Worm (Caenorhabditis elegans) whole organism, young adult: Measurements from ENCODE around the gene H04M03.12.

Experiments used
- F10E7.11 ChIP-seq: sonication (generic microtip); optimal IDR thresholded peaks from 2 replicates; lab custom pipeline; 2017; ENCODE audit warnings: mild to moderate bottlenecking, missing genetic modification characterization, moderate library complexity, missing compliant biosample characterization
- F23B12.7 ChIP-seq: sonication (generic microtip); optimal IDR thresholded peaks from 2 replicates; lab custom pipeline; 2017; ENCODE audit warnings: missing genetic modification characterization, mild to moderate bottlenecking, missing compliant biosample characterization, antibody characterized with exemption, moderate library complexity; ENCODE audit not compliant: insufficient read depth
- F37B4.10 ChIP-seq: fragments of 200-800 bp; sonication (Bioruptor generic); IDR thresholded peaks from 2 replicates; pipeline ENCODE4 v1.3.6; 2022; ENCODE audit warnings: missing genetic modification characterization, missing compliant biosample characterization
- F39B2.1 ChIP-seq: fragments of 200-800 bp; sonication (Bioruptor generic); IDR thresholded peaks from 2 replicates; pipeline ENCODE4 v1.3.6; 2022; ENCODE audit warnings: missing genetic modification reagents, missing genetic modification characterization, missing compliant biosample characterization
- F52B5.7 ChIP-seq: sonication (generic microtip); optimal IDR thresholded peaks from 2 replicates; lab custom pipeline; 2016; ENCODE audit warnings: mild to moderate bottlenecking, missing genetic modification characterization, missing compliant biosample characterization
- F57A8.1 ChIP-seq: fragments of 200-800 bp; sonication (Bioruptor generic); optimal IDR thresholded peaks from 2 replicates; lab custom pipeline; 2018; ENCODE audit warnings: mild to moderate bottlenecking, missing genetic modification characterization, moderate library complexity, missing compliant biosample characterization
- K11D2.4 ChIP-seq: fragments of 200-800 bp; sonication (Bioruptor generic); IDR thresholded peaks from 2 replicates; pipeline ENCODE4 v1.3.6; 2022; ENCODE audit warnings: missing genetic modification reagents, missing genetic modification characterization, missing compliant biosample characterization
- K12H6.12 ChIP-seq: fragments of 200-800 bp; sonication (Bioruptor generic); optimal IDR thresholded peaks from 2 replicates; lab custom pipeline; 2018; ENCODE audit warnings: mild to moderate bottlenecking, missing genetic modification characterization, missing compliant biosample characterization
- T07F8.4 ChIP-seq: sonication (generic microtip); optimal IDR thresholded peaks from 2 replicates; lab custom pipeline; 2016; ENCODE audit warnings: mild to moderate bottlenecking, missing genetic modification characterization, moderate library complexity, missing compliant biosample characterization
- atf-7 ChIP-seq: sonication (generic microtip); optimal IDR thresholded peaks from 2 replicates; lab custom pipeline; 2017; ENCODE audit warnings: mild to moderate bottlenecking, missing genetic modification characterization, missing compliant biosample characterization
- athp-1 ChIP-seq: sonication (generic microtip); optimal IDR thresholded peaks from 2 replicates; lab custom pipeline; 2017; ENCODE audit warnings: mild to moderate bottlenecking, missing genetic modification characterization, missing compliant biosample characterization
- attf-5 ChIP-seq: fragments of 200-800 bp; sonication (Bioruptor generic); optimal IDR thresholded peaks from 2 replicates; lab custom pipeline; 2018; ENCODE audit warnings: mild to moderate bottlenecking, missing genetic modification characterization, missing compliant biosample characterization
- ccch-3 ChIP-seq: fragments of 200-800 bp; sonication (Bioruptor generic); optimal IDR thresholded peaks from 2 replicates; lab custom pipeline; 2018; ENCODE audit warnings: mild to moderate bottlenecking, missing genetic modification characterization, missing compliant biosample characterization
- cebp-1 ChIP-seq, 2 experiments: fragments of 200-800 bp in 1 of 2; sonication (Bioruptor generic) in 1 of 2; sonication (generic microtip) in 1 of 2; IDR thresholded peaks in 1 of 2; optimal IDR thresholded peaks in 1 of 2; 2 replicates each; pipeline versions ENCODE4 v1.3.6 to Lab custom; 2017 to 2022; ENCODE audit warnings: missing compliant biosample characterization in 2 of 2, missing genetic modification characterization in 2 of 2, mild to moderate bottlenecking in 1 of 2, missing genetic modification reagents in 1 of 2, moderate library complexity in 1 of 2
- ceh-40 ChIP-seq: fragments of 200-800 bp; sonication (Bioruptor generic); IDR thresholded peaks from 2 replicates; pipeline ENCODE4 v1.3.6; 2022; ENCODE audit warnings: missing genetic modification characterization, missing compliant biosample characterization
- egl-44 ChIP-seq: fragments of 200-800 bp; sonication (Bioruptor generic); IDR thresholded peaks from 2 replicates; pipeline ENCODE4 v1.3.6; 2022; ENCODE audit warnings: missing genetic modification reagents, missing genetic modification characterization, missing compliant biosample characterization
- egrh-3 ChIP-seq: fragments of 200-800 bp; sonication (Bioruptor generic); IDR thresholded peaks from 2 replicates; pipeline ENCODE4 v1.3.6; 2022; ENCODE audit warnings: missing genetic modification reagents, missing genetic modification characterization, missing compliant biosample characterization
- ekl-4 ChIP-seq: fragments of 200-800 bp; sonication (Bioruptor generic); IDR thresholded peaks from 2 replicates; pipeline ENCODE4 v1.3.6; 2022; ENCODE audit warnings: missing genetic modification reagents, missing genetic modification characterization, missing compliant biosample characterization
- fkh-3 ChIP-seq: sonication (generic microtip); optimal IDR thresholded peaks from 2 replicates; lab custom pipeline; 2016; ENCODE audit warnings: mild to moderate bottlenecking, missing genetic modification characterization, missing compliant biosample characterization
- hmg-1.2 ChIP-seq: fragments of 200-800 bp; sonication (Bioruptor generic); IDR thresholded peaks from 2 replicates; pipeline ENCODE4 v1.3.6; 2022; ENCODE audit warnings: missing genetic modification reagents, missing genetic modification characterization, missing compliant biosample characterization
- lin-40 ChIP-seq: sonication (generic microtip); optimal IDR thresholded peaks from 2 replicates; lab custom pipeline; 2016; ENCODE audit warnings: missing genetic modification characterization, mild to moderate bottlenecking, missing compliant biosample characterization, missing genotype, missing genetic modification reagents
- lin-54 ChIP-seq: fragments of 200-800 bp; sonication (Bioruptor generic); optimal IDR thresholded peaks from 2 replicates; lab custom pipeline; 2018; ENCODE audit warnings: mild to moderate bottlenecking, missing genetic modification characterization, missing compliant biosample characterization
- madf-10 ChIP-seq: sonication (generic microtip); optimal IDR thresholded peaks from 2 replicates; lab custom pipeline; 2016; ENCODE audit warnings: mild to moderate bottlenecking, missing genetic modification characterization, missing compliant biosample characterization
- madf-6 ChIP-seq: fragments of 200-800 bp; sonication (Bioruptor generic); IDR thresholded peaks from 2 replicates; pipeline ENCODE4 v1.3.6; 2022; ENCODE audit warnings: missing genetic modification reagents, missing genetic modification characterization, missing compliant biosample characterization
- nhr-120 ChIP-seq: fragments of 200-800 bp; sonication (Bioruptor generic); IDR thresholded peaks from 2 replicates; pipeline ENCODE4 v1.3.6; 2022; ENCODE audit warnings: missing genetic modification characterization, missing compliant biosample characterization
- pha-4 ChIP-seq: fragments of 150-350 bp; sonication (generic microtip); optimal IDR thresholded peaks from 2 replicates; lab custom pipeline; 2014; ENCODE audit warnings: missing biosample characterization, missing genetic modification reagents, missing genetic modification characterization
- sea-2 ChIP-seq: fragments of 200-800 bp; sonication (Bioruptor generic); IDR thresholded peaks from 2 replicates; pipeline ENCODE4 v1.3.6; 2022; ENCODE audit warnings: missing genetic modification characterization, missing compliant biosample characterization
- snpc-1.3 ChIP-seq: sonication (generic microtip); optimal IDR thresholded peaks from 2 replicates; lab custom pipeline; 2017; ENCODE audit warnings: missing genetic modification characterization, mild to moderate bottlenecking, missing compliant biosample characterization, antibody characterized with exemption, moderate library complexity, missing genotype, missing genetic modification reagents; ENCODE audit not compliant: insufficient read depth
- snpc-4 ChIP-seq, 5 experiments: fragments of 150-350 bp in 1 of 5; sonication (generic microtip) in 4 of 5; optimal IDR thresholded peaks; 2 replicates each; lab custom pipeline; 2014 to 2018; ENCODE audit warnings: missing genetic modification characterization in 5 of 5, missing biosample characterization in 3 of 5, antibody characterized with exemption in 2 of 5, mild to moderate bottlenecking in 2 of 5, missing compliant biosample characterization in 2 of 5, missing genotype in 2 of 5, moderate library complexity in 2 of 5, missing genetic modification reagents in 1 of 5
- sptf-2 ChIP-seq: fragments of 200-800 bp; sonication (Bioruptor generic); optimal IDR thresholded peaks from 2 replicates; lab custom pipeline; 2018; ENCODE audit warnings: mild to moderate bottlenecking, missing genetic modification characterization, missing compliant biosample characterization
- tbp1 ChIP-seq: fragments of 200-800 bp; sonication (Bioruptor generic); optimal IDR thresholded peaks from 2 replicates; lab custom pipeline; 2018; ENCODE audit warnings: mild to moderate bottlenecking, missing genetic modification characterization, missing compliant biosample characterization
- unc-130 ChIP-seq: sonication (generic microtip); optimal IDR thresholded peaks from 2 replicates; lab custom pipeline; 2016; ENCODE audit warnings: missing genetic modification reagents, missing genetic modification characterization, missing compliant biosample characterization
- xnd-1 ChIP-seq: sonication (generic microtip); optimal IDR thresholded peaks from 2 replicates; lab custom pipeline; 2016; ENCODE audit warnings: missing genotype, missing genetic modification reagents, missing genetic modification characterization, missing compliant biosample characterization
- zfh-2 ChIP-seq: fragments of 200-800 bp; sonication (Bioruptor generic); conservative IDR thresholded peaks from 2 replicates; pipeline ENCODE4 v1.3.6; 2022; ENCODE audit warnings: missing genetic modification reagents, missing genetic modification characterization, missing compliant biosample characterization
- ztf-6 ChIP-seq: fragments of 200-800 bp; sonication (Bioruptor generic); IDR thresholded peaks from 2 replicates; pipeline ENCODE4 v1.3.6; 2022; ENCODE audit warnings: missing genetic modification reagents, missing genetic modification characterization, missing compliant biosample characterization

The H04M03.12 gene

ce11 chrIV:5923112-5923511, 20.0 kb upstream of the H04M03.12 start:
- no peak for TF ChIP-seq F10E7.11 (tag; lab: Kevin White, UChicago)
- TF ChIP-seq sea-2 (GFP tag; lab: Robert Waterston, UW) = no peak

- TF ChIP-seq tbp1 (GFP tag; lab: Kevin White, UChicago) = no peak
These were observed 13.9 kb upstream of the H04M03.12 start, which contains the start of gene dhhc-13 for ce11 chrIV:5917026-5917425. Gene dhhc-13 (plus strand): TSS chrIV:5917326.

ce11 chrIV:5915152-5915551, 12.0 kb upstream of the H04M03.12 start:
- no peak for TF ChIP-seq K12H6.12
- TF ChIP-seq madf-10 (tag; lab: Kevin White, UChicago) = no peak
- no peak for TF ChIP-seq egrh-3 (GFP tag; lab: Robert Waterston, UW)
- TF ChIP-seq sptf-2 = no peak
- TF ChIP-seq hmg-1.2 (GFP tag; lab: Robert Waterston, UW) = no peak
- TF ChIP-seq unc-130 (GFP tag; lab: Kevin White, UChicago) = no peak
- no peak for TF ChIP-seq lin-54 (GFP tag; lab: Kevin White, UChicago)
- no peak for TF ChIP-seq T07F8.4
- TF ChIP-seq zfh-2 (GFP tag; lab: Robert Waterston, UW) = no peak
- TF ChIP-seq madf-6 = no peak
- TF ChIP-seq atf-7 (tag; lab: Kevin White, UChicago) = no peak
- no peak for TF ChIP-seq athp-1 (tag; lab: Kevin White, UChicago)
- TF ChIP-seq nhr-120 = no peak
- no peak for TF ChIP-seq ceh-40 (GFP tag; lab: Robert Waterston, UW)
- no peak for TF ChIP-seq ccch-3 (GFP tag; lab: Kevin White, UChicago)
- no peak for TF ChIP-seq F37B4.10
- TF ChIP-seq, all 124 proteins: peak for 0

- no peak for TF ChIP-seq F52B5.7 (tag; lab: Kevin White, UChicago)
- TF ChIP-seq lin-40 = no peak
- no peak for TF ChIP-seq madf-10 (tag; lab: Kevin White, UChicago)
- TF ChIP-seq F10E7.11 (tag; lab: Kevin White, UChicago) = no peak
- no peak for TF ChIP-seq xnd-1 (tag; lab: Kevin White, UChicago)
These were observed 425 bp downstream of the H04M03.12 start for ce11 chrIV:5902730-5903129.

ce11 chrIV:5896341-5896740, 6.8 kb downstream of the H04M03.12 start, which contains the start of gene pck-3:
Gene pck-3 (plus strand): TSS chrIV:5896641.
- TF ChIP-seq pha-4 (no peak), egl-44 (GFP tag; lab: Robert Waterston, UW) (no peak), attf-5 (no peak), ztf-6 (GFP tag; lab: Robert Waterston, UW) (no peak), F39B2.1 (GFP tag; lab: Robert Waterston, UW) (no peak), snpc-4 (GFP tag; optimal IDR thresholded peaks at IDR 0.05; lab: Kevin White, UChicago) (no peak), snpc-4 (tag; optimal IDR thresholded peaks at IDR 0.05; lab: Kevin White, UChicago) (no peak), cebp-1 (GFP tag; IDR thresholded peaks at IDR 0.05; lab: Robert Waterston, UW) (no peak), cebp-1 (tag; optimal IDR thresholded peaks at IDR 0.05; lab: Kevin White, UChicago) (no peak), sptf-2 (no peak), fkh-3 (tag; lab: Kevin White, UChicago) (no peak), snpc-1.3 (tag; lab: Kevin White, UChicago) (no peak), K11D2.4 (GFP tag; lab: Robert Waterston, UW) (no peak), F57A8.1 (GFP tag; lab: Kevin White, UChicago) (no peak), ekl-4 (GFP tag; lab: Robert Waterston, UW) (no peak), F23B12.7 (no peak)
- TF ChIP-seq, all 124 proteins: peak for 0
